Worm (Caenorhabditis elegans) whole organism, L1 larva: ENCODE measurements around the gene C02G6.3.

Experiments used
- C04F5.9 ChIP-seq: sonication (generic microtip); optimal IDR thresholded peaks from 2 replicates; lab custom pipeline; 2016; ENCODE audit warnings: missing genetic modification characterization, missing compliant biosample characterization
- C16A3.4 ChIP-seq: fragments of 150-350 bp; optimal IDR thresholded peaks from 2 replicates; lab custom pipeline; 2014; ENCODE audit warnings: missing biosample characterization, missing genetic modification characterization
- alr-1 ChIP-seq: fragments of 200-800 bp; sonication (Bioruptor generic); optimal IDR thresholded peaks from 2 replicates; lab custom pipeline; 2018; ENCODE audit warnings: borderline replicate concordance, mild to moderate bottlenecking, missing genetic modification characterization, missing compliant biosample characterization
- aly-2 ChIP-seq: fragments of 150-350 bp; optimal IDR thresholded peaks from 2 replicates; lab custom pipeline; 2014; ENCODE audit warnings: missing biosample characterization, missing genetic modification characterization
- ama-1 ChIP-seq: fragments of 150-350 bp; optimal IDR thresholded peaks from 2 replicates; lab custom pipeline; 2014
- blmp-1 ChIP-seq: fragments of 150-350 bp; optimal IDR thresholded peaks from 2 replicates; lab custom pipeline; 2014; ENCODE audit warnings: missing biosample characterization, missing genetic modification characterization
- ceh-63 ChIP-seq: fragments of 200-800 bp; sonication (Bioruptor generic); optimal IDR thresholded peaks from 2 replicates; lab custom pipeline; 2018; ENCODE audit warnings: mild to moderate bottlenecking, missing genetic modification characterization, missing compliant biosample characterization
- ceh-82 ChIP-seq, 3 experiments: fragments of 150-350 bp in 1 of 3; sonication (generic microtip) in 2 of 3; optimal IDR thresholded peaks; 2 replicates each; lab custom pipeline; 2014 to 2017; ENCODE audit warnings: missing biosample characterization in 3 of 3, missing genetic modification characterization in 3 of 3
- dsc-1 ChIP-seq: sonication (generic microtip); optimal IDR thresholded peaks from 2 replicates; lab custom pipeline; 2016; ENCODE audit warnings: mild to moderate bottlenecking, missing genetic modification characterization, missing compliant biosample characterization
- efl-1 ChIP-seq, 4 experiments: fragments of 150-350 bp; optimal IDR thresholded peaks in 3 of 4; peaks in 1 of 4; 1 replicate in 1 of 4; 2 replicates in 3 of 4; lab custom pipeline; 2014; ENCODE audit warnings: missing biosample characterization in 2 of 4, missing genetic modification characterization in 2 of 4, missing genetic modification reagents in 2 of 4
- efl-3 ChIP-seq: fragments of 200-800 bp; sonication (Bioruptor generic); optimal IDR thresholded peaks from 2 replicates; lab custom pipeline; 2018; ENCODE audit warnings: mild to moderate bottlenecking, missing genetic modification characterization, missing compliant biosample characterization
- elt-2 ChIP-seq: sonication (generic microtip); optimal IDR thresholded peaks from 2 replicates; lab custom pipeline; 2016; ENCODE audit warnings: missing genetic modification characterization, mild to moderate bottlenecking, inconsistent platforms, missing compliant biosample characterization, missing genetic modification reagents
- ets-5 ChIP-seq: fragments of 200-800 bp; sonication (Bioruptor generic); IDR thresholded peaks from 2 replicates; pipeline ENCODE4 v1.3.6; 2022; ENCODE audit warnings: missing genetic modification characterization, missing compliant biosample characterization
- fkh-4 ChIP-seq: sonication (generic microtip); optimal IDR thresholded peaks from 2 replicates; lab custom pipeline; 2016; ENCODE audit warnings: missing compliant biosample characterization, missing genetic modification characterization, borderline replicate concordance
- fos-1 ChIP-seq: fragments of 150-350 bp; optimal IDR thresholded peaks from 2 replicates; lab custom pipeline; 2014; ENCODE audit warnings: missing biosample characterization, missing genetic modification characterization
- grh-1 ChIP-seq: fragments of 200-800 bp; sonication (Bioruptor generic); IDR thresholded peaks from 2 replicates; pipeline ENCODE4 v1.3.6; 2022; ENCODE audit warnings: missing genetic modification reagents, missing genetic modification characterization, missing compliant biosample characterization
- hlh-17 ChIP-seq: fragments of 200-800 bp; sonication (Bioruptor generic); optimal IDR thresholded peaks from 2 replicates; lab custom pipeline; 2018; ENCODE audit warnings: missing genetic modification characterization, mild to moderate bottlenecking, missing compliant biosample characterization, moderate library complexity, borderline replicate concordance
- irx-1 ChIP-seq: sonication (generic microtip); optimal IDR thresholded peaks from 2 replicates; lab custom pipeline; 2016; ENCODE audit warnings: missing genetic modification characterization, missing compliant biosample characterization
- isw-1 ChIP-seq: fragments of 200-800 bp; sonication (Bioruptor generic); IDR thresholded peaks from 2 replicates; pipeline ENCODE4 v1.3.6; 2022; ENCODE audit warnings: missing genetic modification characterization, missing compliant biosample characterization
- jun-1 ChIP-seq: fragments of 150-350 bp; optimal IDR thresholded peaks from 2 replicates; lab custom pipeline; 2014; ENCODE audit warnings: missing biosample characterization, missing genetic modification reagents, missing genetic modification characterization
- lin-15B ChIP-seq: fragments of 150-350 bp; sonication (generic microtip); optimal IDR thresholded peaks from 3 replicates; lab custom pipeline; 2014; ENCODE audit warnings: missing biosample characterization, missing genetic modification characterization
- lin-39 ChIP-seq: fragments of 150-350 bp; optimal IDR thresholded peaks from 2 replicates; lab custom pipeline; 2014; ENCODE audit warnings: missing biosample characterization, missing genetic modification reagents, missing genetic modification characterization
- lir-3 ChIP-seq: sonication (generic microtip); optimal IDR thresholded peaks from 2 replicates; lab custom pipeline; 2016; ENCODE audit warnings: mild to moderate bottlenecking, missing genetic modification characterization, moderate library complexity, missing compliant biosample characterization; ENCODE audit not compliant: poor library complexity
- mdl-1 ChIP-seq, 2 experiments: fragments of 150-350 bp; optimal IDR thresholded peaks; 2 replicates each; lab custom pipeline; 2014 to 2017; ENCODE audit warnings: missing biosample characterization in 2 of 2, missing genetic modification characterization in 2 of 2, inconsistent platforms in 1 of 2
- mef-2 ChIP-seq: fragments of 150-350 bp; optimal IDR thresholded peaks from 2 replicates; lab custom pipeline; 2014; ENCODE audit warnings: missing biosample characterization, missing genetic modification characterization
- mep-1 ChIP-seq: fragments of 150-350 bp; optimal IDR thresholded peaks from 2 replicates; lab custom pipeline; 2014; ENCODE audit warnings: missing biosample characterization, missing genetic modification characterization
- nhr-12 ChIP-seq: sonication (generic microtip); optimal IDR thresholded peaks from 2 replicates; lab custom pipeline; 2017; ENCODE audit warnings: missing biosample characterization, missing genetic modification characterization
- nhr-19 ChIP-seq: fragments of 200-800 bp; sonication (Bioruptor generic); conservative IDR thresholded peaks from 2 replicates; pipeline ENCODE4 v1.3.6; 2022; ENCODE audit warnings: missing genetic modification characterization, missing compliant biosample characterization
- nhr-20 ChIP-seq: sonication (generic microtip); optimal IDR thresholded peaks from 2 replicates; lab custom pipeline; 2016; ENCODE audit warnings: mild to moderate bottlenecking, missing genetic modification characterization, missing compliant biosample characterization
- nhr-237 ChIP-seq: fragments of 150-350 bp; optimal IDR thresholded peaks from 2 replicates; lab custom pipeline; 2014; ENCODE audit warnings: missing biosample characterization, missing genetic modification characterization
- nhr-28 ChIP-seq: fragments of 150-350 bp; optimal IDR thresholded peaks from 2 replicates; lab custom pipeline; 2014; ENCODE audit warnings: missing biosample characterization, missing genetic modification characterization
- nhr-47 ChIP-seq: sonication (generic microtip); optimal IDR thresholded peaks from 2 replicates; lab custom pipeline; 2016; ENCODE audit warnings: mild to moderate bottlenecking, missing genetic modification characterization, moderate library complexity, missing compliant biosample characterization
- nhr-71 ChIP-seq: sonication (generic microtip); optimal IDR thresholded peaks from 2 replicates; lab custom pipeline; 2016; ENCODE audit warnings: mild to moderate bottlenecking, missing genetic modification characterization, moderate library complexity, missing compliant biosample characterization
- nhr-77 ChIP-seq: fragments of 150-350 bp; optimal IDR thresholded peaks from 2 replicates; lab custom pipeline; 2014; ENCODE audit warnings: missing biosample characterization, missing genetic modification characterization
- nhr-85 ChIP-seq: sonication (generic microtip); peaks from one replicate; lab custom pipeline; 2016; ENCODE audit warnings: missing genetic modification characterization, inconsistent platforms, missing compliant biosample characterization
- pag-3 ChIP-seq: sonication (generic microtip); optimal IDR thresholded peaks from 2 replicates; lab custom pipeline; 2017; ENCODE audit warnings: missing genetic modification characterization, mild to moderate bottlenecking, missing compliant biosample characterization, antibody characterized with exemption, borderline replicate concordance; ENCODE audit not compliant: insufficient read depth
- pax-3 ChIP-seq: fragments of 200-800 bp; sonication (Bioruptor generic); optimal IDR thresholded peaks from 2 replicates; lab custom pipeline; 2018; ENCODE audit warnings: mild to moderate bottlenecking, missing genetic modification characterization, moderate library complexity, missing compliant biosample characterization
- pqm-1 ChIP-seq: sonication (generic microtip); optimal IDR thresholded peaks from 3 replicates; lab custom pipeline; 2017; ENCODE audit warnings: missing biosample characterization, missing genetic modification characterization
- rnt-1 ChIP-seq: sonication (generic microtip); optimal IDR thresholded peaks from 2 replicates; lab custom pipeline; 2016; ENCODE audit warnings: mild to moderate bottlenecking, missing genetic modification characterization, moderate library complexity, missing compliant biosample characterization
- snpc-4 ChIP-seq: fragments of 150-350 bp; optimal IDR thresholded peaks from 2 replicates; lab custom pipeline; 2014; ENCODE audit warnings: missing biosample characterization, missing genetic modification characterization
- sptf-1 ChIP-seq: fragments of 150-350 bp; optimal IDR thresholded peaks from 2 replicates; lab custom pipeline; 2014; ENCODE audit warnings: missing biosample characterization, missing genetic modification characterization
- sup-37 ChIP-seq: fragments of 200-800 bp; sonication (Bioruptor generic); optimal IDR thresholded peaks from 2 replicates; lab custom pipeline; 2018; ENCODE audit warnings: mild to moderate bottlenecking, missing genetic modification characterization, missing compliant biosample characterization
- tbx-2 ChIP-seq: sonication (generic microtip); optimal IDR thresholded peaks from 2 replicates; lab custom pipeline; 2016; ENCODE audit warnings: missing genetic modification characterization, missing compliant biosample characterization
- tlp-1 ChIP-seq: fragments of 150-350 bp; optimal IDR thresholded peaks from 2 replicates; lab custom pipeline; 2014; ENCODE audit warnings: missing biosample characterization, missing genetic modification characterization
- unc-130 ChIP-seq: fragments of 150-350 bp; optimal IDR thresholded peaks from 2 replicates; lab custom pipeline; 2017; ENCODE audit warnings: missing biosample characterization, missing genetic modification characterization, inconsistent platforms
- unc-30 ChIP-seq: sonication (generic microtip); optimal IDR thresholded peaks from 2 replicates; lab custom pipeline; 2017; ENCODE audit warnings: missing biosample characterization, missing genetic modification characterization
- unc-86 ChIP-seq: sonication (generic microtip); optimal IDR thresholded peaks from 2 replicates; lab custom pipeline; 2016; ENCODE audit warnings: missing genetic modification characterization, missing compliant biosample characterization
- unc-98 ChIP-seq: fragments of 200-800 bp; sonication (Bioruptor generic); IDR thresholded peaks from 2 replicates; pipeline ENCODE4 v1.3.6; 2022; ENCODE audit warnings: missing genetic modification characterization, missing compliant biosample characterization
- vab-15 ChIP-seq: sonication (generic microtip); optimal IDR thresholded peaks from 2 replicates; lab custom pipeline; 2017; ENCODE audit warnings: missing genotype, mild to moderate bottlenecking, missing genetic modification characterization, missing compliant biosample characterization

The C02G6.3 gene

DNA sequence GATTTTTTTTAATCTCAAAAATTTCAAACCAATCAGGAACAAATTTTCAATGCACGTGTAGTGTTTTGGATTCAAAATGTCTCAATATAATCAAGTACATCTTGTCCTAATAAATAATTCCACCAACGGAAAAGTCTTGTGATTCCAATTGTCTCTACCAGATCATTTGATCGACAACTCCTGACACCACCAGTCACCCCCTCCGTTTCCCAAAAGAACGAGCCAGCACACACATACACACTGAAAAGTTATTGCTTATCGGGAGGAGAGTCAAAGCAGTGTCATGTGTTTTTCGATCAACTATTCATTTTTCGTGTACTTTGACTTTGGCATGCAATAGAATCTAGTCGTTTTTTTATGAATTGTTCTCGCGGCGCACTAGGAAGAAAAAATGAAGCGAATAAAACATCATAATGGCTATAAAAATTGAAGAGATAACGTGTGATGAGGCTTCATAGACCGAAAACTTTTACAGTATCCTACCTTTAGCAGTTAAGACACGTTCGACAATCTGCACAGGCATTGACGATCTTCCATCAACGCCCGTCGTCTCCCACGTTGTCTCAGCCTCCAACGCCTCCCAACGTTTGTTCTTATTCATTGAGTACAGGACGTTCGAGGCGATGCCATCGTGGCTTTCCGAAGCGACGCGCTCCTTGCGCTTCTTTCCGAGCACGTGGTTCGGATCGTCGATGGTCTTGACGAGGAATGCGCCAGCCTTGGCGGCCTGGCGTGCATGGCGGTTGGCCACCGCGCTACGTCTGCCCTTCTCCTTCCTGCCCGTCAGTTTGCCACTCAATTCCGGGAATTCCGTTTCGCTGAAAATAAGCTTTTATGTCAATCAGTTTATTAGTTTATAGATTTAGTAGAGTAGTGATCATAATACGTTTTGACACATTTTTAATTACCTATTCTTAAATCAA, 36.5 kb upstream of the C02G6.3 start (continued):
- TF ChIP-seq tlp-1 (tag; lab: Kevin White, UChicago) (no peak), pag-3 (tag; lab: Kevin White, UChicago) (no peak), unc-98 (no peak), ceh-63 (GFP tag; lab: Kevin White, UChicago) (no peak), vab-15 (tag; lab: Kevin White, UChicago) (no peak), efl-3 (no peak), lir-3 (peak; percentile 43), nhr-20 (tag; lab: Kevin White, UChicago) (peak; percentile 76), snpc-4 (peak; percentile 33), nhr-28 (no peak), lin-15B (no peak), elt-2 (tag; lab: Kevin White, UChicago) (peak; percentile 80), unc-86 (tag; lab: Kevin White, UChicago) (no peak), blmp-1 (tag; lab: Kevin White, UChicago) (no peak), sptf-1 (tag; lab: Kevin White, UChicago) (no peak), mep-1 (peak; percentile 38), nhr-77 (tag; lab: Kevin White, UChicago) (no peak), hlh-17 (GFP tag; lab: Kevin White, UChicago) (no peak), fos-1 (tag; lab: Kevin White, UChicago) (no peak), pax-3 (tag; lab: Kevin White, UChicago) (no peak), unc-30 (tag; lab: Kevin White, UChicago) (no peak), irx-1 (tag; lab: Kevin White, UChicago) (no peak), nhr-12 (no peak), isw-1 (GFP tag; lab: Robert Waterston, UW) (no peak; the same call in 1 of the 2 replicates), nhr-85 (tag; lab: Kevin White, UChicago) (no peak), fkh-4 (tag; lab: Kevin White, UChicago) (peak; percentile 74), lin-39 (tag; lab: Kevin White, UChicago) (no peak), nhr-237 (no peak), tbx-2 (tag; lab: Kevin White, UChicago) (peak; percentile 28), ets-5 (no peak), nhr-71 (tag; lab: Kevin White, UChicago) (peak; percentile 87), jun-1 (tag; lab: Kevin White, UChicago) (peak; percentile 57), mdl-1 (tag; optimal IDR thresholded peaks at IDR 0.05; lab: Kevin White, UChicago) (peak in 1 of 2 experiments; percentile 88), efl-1 (optimal IDR thresholded peaks at IDR 0.05; lab: Kevin White, UChicago) (peak; percentile 3 to 12), efl-1 (GFP tag; optimal IDR thresholded peaks at IDR 0.05 in 1 of 2; lab: Kevin White, UChicago) (peak in 1 of 2 experiments; percentile 92), pqm-1 (tag; lab: Kevin White, UChicago) (no peak), nhr-19 (peak; percentile 64), C04F5.9 (no peak), sup-37 (GFP tag; lab: Kevin White, UChicago) (no peak), dsc-1 (tag; lab: Kevin White, UChicago) (peak; percentile 92), rnt-1 (tag; lab: Kevin White, UChicago) (peak; percentile 83), ama-1 (lab: Kevin White, UChicago) (peak; percentile 75), mef-2 (tag; lab: Kevin White, UChicago) (no peak), alr-1 (no peak), unc-130 (tag; lab: Kevin White, UChicago) (peak; percentile 68), C16A3.4 (tag; lab: Kevin White, UChicago) (peak; percentile 8), ceh-82 (tag; optimal IDR thresholded peaks at IDR 0.05; lab: Kevin White, UChicago) (peak in 1 of 3 experiments; percentile 5), aly-2 (tag; lab: Kevin White, UChicago) (no peak), grh-1 (GFP tag; lab: Robert Waterston, UW) (no peak), nhr-47 (tag; lab: Kevin White, UChicago) (peak; percentile 65)
- TF ChIP-seq, all 84 proteins: peak for 36
